Worm (Caenorhabditis elegans) whole organism, late embryonic: ENCODE data around the gene ubc-9.

Experiments used
- T23F11.4 ChIP-seq: fragments of 200-800 bp; sonication (Bioruptor generic); optimal IDR thresholded peaks from 2 replicates; lab custom pipeline; 2018; ENCODE audit warnings: mild to moderate bottlenecking, missing genetic modification characterization, missing compliant biosample characterization
- ceh-22 ChIP-seq: sonication (generic microtip); optimal IDR thresholded peaks from 2 replicates; lab custom pipeline; 2017; ENCODE audit warnings: missing biosample characterization, missing genetic modification characterization
- dmd-4 ChIP-seq: sonication (generic microtip); optimal IDR thresholded peaks from 2 replicates; lab custom pipeline; 2016; ENCODE audit warnings: borderline replicate concordance, missing genetic modification characterization, missing compliant biosample characterization
- lin-11 ChIP-seq: fragments of 200-800 bp; sonication (Bioruptor generic); optimal IDR thresholded peaks from 2 replicates; lab custom pipeline; 2018; ENCODE audit warnings: mild to moderate bottlenecking, missing genetic modification characterization, missing compliant biosample characterization
- mec-3 ChIP-seq: sonication (generic microtip); optimal IDR thresholded peaks from 2 replicates; lab custom pipeline; 2016; ENCODE audit warnings: borderline replicate concordance, missing genetic modification characterization, missing compliant biosample characterization
- pha-4 ChIP-seq: fragments of 150-350 bp; optimal IDR thresholded peaks from 2 replicates; lab custom pipeline; 2018; ENCODE audit warnings: missing biosample characterization, missing genetic modification reagents, missing genetic modification characterization
- sdc-2 ChIP-seq: sonication (generic microtip); optimal IDR thresholded peaks from 2 replicates; lab custom pipeline; 2016; ENCODE audit warnings: missing genotype, missing genetic modification characterization, missing compliant biosample characterization
- unc-86 ChIP-seq: sonication (generic microtip); optimal IDR thresholded peaks from 2 replicates; lab custom pipeline; 2016; ENCODE audit warnings: missing genetic modification characterization, missing compliant biosample characterization

DNA sequence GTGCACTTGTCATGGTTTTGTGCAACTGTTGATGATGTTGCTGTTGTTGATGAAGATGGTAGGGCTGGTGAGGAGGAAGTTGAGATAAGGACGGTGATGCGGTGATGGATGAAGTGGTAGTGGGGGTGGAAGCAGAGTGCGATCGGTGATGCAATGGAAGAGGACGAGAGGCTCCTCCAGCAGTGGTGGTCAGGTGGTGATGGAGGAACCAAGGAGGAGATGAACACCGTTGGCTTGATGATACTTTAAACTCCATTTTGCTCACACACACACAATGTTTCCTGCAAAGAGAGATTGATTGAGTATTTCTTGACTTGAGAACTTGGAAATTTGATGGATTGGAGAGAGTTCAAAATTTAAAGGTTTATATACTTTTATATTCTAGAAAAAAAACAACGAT lies 13.0 kb upstream of the ubc-9 start, which contains the start of gene F19C7.8:
- TF ChIP-seq ceh-22 (tag; lab: Kevin White, UChicago), result no peak
- TF ChIP-seq mec-3 (tag; lab: Kevin White, UChicago), result no peak
- no peak for TF ChIP-seq sdc-2 (tag; lab: Kevin White, UChicago)
- TF ChIP-seq T23F11.4 (GFP tag; lab: Kevin White, UChicago), result no peak
- no peak for TF ChIP-seq unc-86 (tag; lab: Kevin White, UChicago)
- no peak for TF ChIP-seq lin-11 (tag; lab: Kevin White, UChicago)
- TF ChIP-seq pha-4 (tag; lab: Kevin White, UChicago), result no peak
- TF ChIP-seq dmd-4, result no peak
